Fruit fly (Drosophila melanogaster) whole organism, wandering third instar larva: ENCODE data around the gene CG7841.

Experiments
- Abd-B ChIP-seq: fragments of >200 bp; optimal IDR thresholded peaks from 2 replicates; lab custom pipeline; 2017; ENCODE audit warnings: missing biosample characterization, missing genetic modification characterization
- CG9705 ChIP-seq: fragments of 200-800 bp; sonication (Bioruptor generic); optimal IDR thresholded peaks from 2 replicates; lab custom pipeline; 2018; ENCODE audit warnings: missing biosample characterization, mild to moderate bottlenecking, missing genetic modification characterization
- Hr78 ChIP-seq: fragments of >200 bp; optimal IDR thresholded peaks from 2 replicates; lab custom pipeline; 2017; ENCODE audit warnings: missing biosample characterization, missing genetic modification characterization
- br ChIP-seq: fragments of 200-800 bp; sonication (Bioruptor generic); optimal IDR thresholded peaks from 2 replicates; lab custom pipeline; 2016; ENCODE audit warnings: missing biosample characterization, missing genetic modification characterization
- brk ChIP-seq: fragments of 200-800 bp; sonication (Bioruptor generic); optimal IDR thresholded peaks from 2 replicates; lab custom pipeline; 2016; ENCODE audit warnings: missing biosample characterization, mild to moderate bottlenecking, missing genetic modification characterization
- dmrt93B ChIP-seq: fragments of 200-800 bp; sonication (Bioruptor generic); optimal IDR thresholded peaks from 2 replicates; lab custom pipeline; 2018; ENCODE audit warnings: missing biosample characterization, mild to moderate bottlenecking, missing genetic modification characterization
- dsf ChIP-seq: sonication (Bioruptor generic); optimal IDR thresholded peaks from 2 replicates; lab custom pipeline; 2016; ENCODE audit warnings: missing biosample characterization, missing genetic modification characterization, borderline replicate concordance
- ey ChIP-seq: fragments of 200-800 bp; sonication (Bioruptor generic); optimal IDR thresholded peaks from 2 replicates; lab custom pipeline; 2016; ENCODE audit warnings: missing biosample characterization, missing genetic modification characterization
- psq ChIP-seq: fragments of 200-800 bp; sonication (Bioruptor generic); optimal IDR thresholded peaks from 3 replicates; lab custom pipeline; 2017; ENCODE audit warnings: missing biosample characterization, mild to moderate bottlenecking, missing genetic modification characterization, moderate library complexity
- tai ChIP-seq: sonication (Bioruptor generic); optimal IDR thresholded peaks from 2 replicates; lab custom pipeline; 2016; ENCODE audit warnings: missing biosample characterization, missing genetic modification characterization
- usp ChIP-seq: fragments of >200 bp; optimal IDR thresholded peaks from 2 replicates; lab custom pipeline; 2017; ENCODE audit warnings: missing biosample characterization, missing genetic modification characterization

dm6 chr3L:15547187-15547790 lies 39.2 kb upstream of the CG7841 start:
- TF ChIP-seq dsf (GFP tag; lab: Kevin White, UChicago) (no peak), Abd-B (GFP tag; lab: Kevin White, UChicago) (no peak), psq (no peak), usp (GFP tag; lab: Kevin White, UChicago) (no peak), brk (peak; percentile 59), tai (no peak), br (GFP tag; lab: Kevin White, UChicago) (peak; percentile 38), CG9705 (no peak), Hr78 (no peak), ey (GFP tag; lab: Kevin White, UChicago) (no peak), dmrt93B (GFP tag; lab: Kevin White, UChicago) (no peak)
